Worm (Caenorhabditis elegans) whole organism, midembryonic: ENCODE results near the gene ttr-40.

ENCODE experiments used
- cog-1 ChIP-seq: sonication (generic microtip); optimal IDR thresholded peaks from 2 replicates; lab custom pipeline; 2016; ENCODE audit warnings: missing genetic modification characterization, missing compliant biosample characterization
- flt-1 ChIP-seq: fragments of 200-800 bp; sonication (Bioruptor generic); IDR thresholded peaks from 2 replicates; pipeline ENCODE4 v1.3.6; 2022; ENCODE audit warnings: missing genetic modification characterization, missing compliant biosample characterization
- ref-1 ChIP-seq: fragments of 200-800 bp; sonication (Bioruptor generic); conservative IDR thresholded peaks from 2 replicates; pipeline ENCODE4 v1.3.6; 2022; ENCODE audit warnings: missing genetic modification reagents, missing genetic modification characterization, missing compliant biosample characterization
- tab-1 ChIP-seq: fragments of 200-800 bp; sonication (Bioruptor generic); IDR thresholded peaks from 2 replicates; pipeline ENCODE4 v1.3.6; 2022; ENCODE audit warnings: missing genetic modification characterization, missing compliant biosample characterization
- ztf-23 ChIP-seq: fragments of 200-800 bp; sonication (Bioruptor generic); IDR thresholded peaks from 2 replicates; pipeline ENCODE4 v1.3.6; 2022; ENCODE audit warnings: missing genetic modification reagents, missing genetic modification characterization, missing compliant biosample characterization
- ztf-29 ChIP-seq: fragments of 200-800 bp; sonication (Bioruptor generic); IDR thresholded peaks from 2 replicates; pipeline ENCODE4 v1.3.6; 2022; ENCODE audit warnings: missing genetic modification reagents, missing genetic modification characterization, missing compliant biosample characterization

DNA sequence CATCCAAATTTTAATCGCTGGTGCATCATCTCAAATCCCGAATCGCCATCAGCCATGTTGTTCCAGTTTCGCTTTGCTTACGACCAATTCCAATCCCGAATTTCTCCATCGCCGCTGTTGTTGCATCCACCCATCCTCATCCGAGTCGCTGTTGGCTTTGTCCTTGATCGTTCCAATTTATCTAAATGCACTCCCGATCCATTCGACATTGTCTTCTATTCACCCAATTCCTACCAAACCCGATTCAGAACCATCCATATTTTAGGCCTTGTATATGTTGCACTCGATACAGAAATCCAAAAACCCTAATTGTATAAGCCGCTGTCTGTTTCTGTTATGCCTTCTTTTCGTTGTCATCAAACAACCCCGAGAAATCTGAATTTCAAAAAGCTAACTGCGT is 15.0 kb downstream of the ttr-40 start:
- TF ChIP-seq cog-1, result no peak
- TF ChIP-seq tab-1, result 0 out of 2 replicates have a peak, but pooled peaks have one; percentile 8
- no peak for TF ChIP-seq flt-1
- no peak for TF ChIP-seq ref-1 (GFP tag; lab: Robert Waterston, UW)
- no peak; the same call in 1 of the 2 replicates for TF ChIP-seq ztf-23 (GFP tag; lab: Robert Waterston, UW)
- TF ChIP-seq ztf-29 (GFP tag; lab: Robert Waterston, UW), result no peak
